Worm (Caenorhabditis elegans) whole organism, L3 larva: ENCODE results near the gene arc-1.

Source experiments
- R02D3.7 ChIP-seq: fragments of 150-350 bp; optimal IDR thresholded peaks from 2 replicates; lab custom pipeline; 2014; ENCODE audit warnings: missing biosample characterization, missing genetic modification characterization
- ZK546.5 ChIP-seq: sonication (generic microtip); optimal IDR thresholded peaks from 2 replicates; lab custom pipeline; 2017; ENCODE audit warnings: missing biosample characterization, missing genetic modification characterization
- aly-2 ChIP-seq: fragments of 150-350 bp; optimal IDR thresholded peaks from 2 replicates; lab custom pipeline; 2014; ENCODE audit warnings: missing biosample characterization, missing genetic modification characterization
- ceh-28 ChIP-seq: fragments of 150-350 bp; optimal IDR thresholded peaks from 2 replicates; lab custom pipeline; 2014; ENCODE audit warnings: missing biosample characterization, missing genetic modification reagents, missing genetic modification characterization
- ceh-9 ChIP-seq: sonication (generic microtip); optimal IDR thresholded peaks from 2 replicates; lab custom pipeline; 2018; ENCODE audit warnings: missing biosample characterization, missing genetic modification characterization
- egl-27 ChIP-seq: sonication (generic microtip); optimal IDR thresholded peaks from 4 replicates; lab custom pipeline; 2017; ENCODE audit warnings: missing biosample characterization, missing genetic modification reagents, missing genetic modification characterization
- elt-1 ChIP-seq: fragments of 150-350 bp; optimal IDR thresholded peaks from 2 replicates; lab custom pipeline; 2014; ENCODE audit warnings: missing biosample characterization, missing genetic modification characterization
- elt-2 ChIP-seq: sonication (generic microtip); optimal IDR thresholded peaks from 2 replicates; lab custom pipeline; 2016; ENCODE audit warnings: missing genetic modification reagents, mild to moderate bottlenecking, missing genetic modification characterization, missing compliant biosample characterization
- elt-3 ChIP-seq, 3 experiments: fragments of 150-350 bp in 1 of 3; sonication (generic microtip) in 2 of 3; optimal IDR thresholded peaks; 2 replicates in 2 of 3; 4 replicates in 1 of 3; lab custom pipeline; 2014 to 2017; ENCODE audit warnings: missing biosample characterization in 3 of 3, missing genetic modification characterization in 3 of 3
- eor-1 ChIP-seq, 2 experiments: fragments of 150-350 bp; optimal IDR thresholded peaks; 2 replicates each; lab custom pipeline; 2014 to 2018; ENCODE audit warnings: missing biosample characterization in 2 of 2, missing genetic modification characterization in 2 of 2
- fkh-10 ChIP-seq: sonication (generic microtip); optimal IDR thresholded peaks from 2 replicates; lab custom pipeline; 2017; ENCODE audit warnings: missing biosample characterization, missing genetic modification reagents, missing genetic modification characterization
- fkh-2 ChIP-seq: fragments of 150-350 bp; optimal IDR thresholded peaks from 2 replicates; lab custom pipeline; 2014; ENCODE audit warnings: missing biosample characterization, missing genetic modification reagents, missing genetic modification characterization
- hmg-11 ChIP-seq: sonication (generic microtip); optimal IDR thresholded peaks from 2 replicates; lab custom pipeline; 2016; ENCODE audit warnings: missing genetic modification characterization, missing compliant biosample characterization
- jun-1 ChIP-seq: fragments of 150-350 bp; optimal IDR thresholded peaks from 2 replicates; lab custom pipeline; 2014; ENCODE audit warnings: missing biosample characterization, missing genetic modification reagents, missing genetic modification characterization
- lin-15B ChIP-seq: fragments of 150-350 bp; optimal IDR thresholded peaks from 2 replicates; lab custom pipeline; 2014; ENCODE audit warnings: missing biosample characterization, missing genetic modification characterization
- lin-39 ChIP-seq: fragments of 150-350 bp; optimal IDR thresholded peaks from 2 replicates; lab custom pipeline; 2018; ENCODE audit warnings: missing biosample characterization, missing genetic modification reagents, missing genetic modification characterization
- mml-1 ChIP-seq: fragments of 150-350 bp; sonication (generic microtip); optimal IDR thresholded peaks from 3 replicates; lab custom pipeline; 2014; ENCODE audit warnings: missing biosample characterization, missing genetic modification characterization
- nfya-1 ChIP-seq: sonication (generic microtip); optimal IDR thresholded peaks from 2 replicates; lab custom pipeline; 2017; ENCODE audit warnings: missing genetic modification characterization, mild to moderate bottlenecking, missing compliant biosample characterization, antibody characterized with exemption, moderate library complexity; ENCODE audit not compliant: insufficient read depth
- nhr-11 ChIP-seq: fragments of 150-350 bp; optimal IDR thresholded peaks from 2 replicates; lab custom pipeline; 2014; ENCODE audit warnings: missing biosample characterization, missing genetic modification characterization
- nhr-12 ChIP-seq: fragments of 150-350 bp; optimal IDR thresholded peaks from 2 replicates; lab custom pipeline; 2014; ENCODE audit warnings: missing biosample characterization, missing genetic modification characterization
- nhr-237 ChIP-seq: fragments of 150-350 bp; optimal IDR thresholded peaks from 2 replicates; lab custom pipeline; 2014; ENCODE audit warnings: missing biosample characterization, missing genetic modification characterization
- nhr-25 ChIP-seq: sonication (generic microtip); optimal IDR thresholded peaks from 2 replicates; lab custom pipeline; 2017; ENCODE audit warnings: missing biosample characterization, missing genetic modification characterization
- nhr-28 ChIP-seq: fragments of 150-350 bp; optimal IDR thresholded peaks from 2 replicates; lab custom pipeline; 2014; ENCODE audit warnings: missing biosample characterization, missing genetic modification characterization
- nhr-76 ChIP-seq: fragments of 150-350 bp; sonication (generic microtip); optimal IDR thresholded peaks from 5 replicates; lab custom pipeline; 2014; ENCODE audit warnings: missing biosample characterization, missing genetic modification characterization
- nhr-77 ChIP-seq: fragments of 150-350 bp; optimal IDR thresholded peaks from 2 replicates; lab custom pipeline; 2014; ENCODE audit warnings: missing biosample characterization, missing genetic modification characterization
- pha-4 ChIP-seq: fragments of 150-350 bp; optimal IDR thresholded peaks from 2 replicates; lab custom pipeline; 2014; ENCODE audit warnings: missing biosample characterization, missing genetic modification reagents, missing genetic modification characterization
- skn-1 ChIP-seq: fragments of 150-350 bp; optimal IDR thresholded peaks from 2 replicates; lab custom pipeline; 2014; ENCODE audit warnings: missing biosample characterization, missing genetic modification characterization
- snpc-4 ChIP-seq: fragments of 150-350 bp; optimal IDR thresholded peaks from 2 replicates; lab custom pipeline; 2014; ENCODE audit warnings: missing biosample characterization, missing genetic modification characterization
- tbx-2 ChIP-seq: sonication (generic microtip); optimal IDR thresholded peaks from 2 replicates; lab custom pipeline; 2016; ENCODE audit warnings: mild to moderate bottlenecking, missing genetic modification characterization, missing compliant biosample characterization
- unc-62 ChIP-seq: fragments of 150-350 bp; sonication (generic microtip); optimal IDR thresholded peaks from 4 replicates; lab custom pipeline; 2014; ENCODE audit warnings: missing biosample characterization, missing genetic modification reagents, missing genetic modification characterization
- zag-1 ChIP-seq: fragments of 150-350 bp; optimal IDR thresholded peaks from 2 replicates; lab custom pipeline; 2014; ENCODE audit warnings: missing biosample characterization, missing genetic modification characterization
- ztf-11 ChIP-seq: fragments of 150-350 bp; optimal IDR thresholded peaks from 2 replicates; lab custom pipeline; 2014; ENCODE audit warnings: missing biosample characterization, missing genetic modification characterization
- ztf-4 ChIP-seq: fragments of 150-350 bp; optimal IDR thresholded peaks from 2 replicates; lab custom pipeline; 2014; ENCODE audit warnings: missing biosample characterization, missing genetic modification characterization

arc-1 gene

DNA sequence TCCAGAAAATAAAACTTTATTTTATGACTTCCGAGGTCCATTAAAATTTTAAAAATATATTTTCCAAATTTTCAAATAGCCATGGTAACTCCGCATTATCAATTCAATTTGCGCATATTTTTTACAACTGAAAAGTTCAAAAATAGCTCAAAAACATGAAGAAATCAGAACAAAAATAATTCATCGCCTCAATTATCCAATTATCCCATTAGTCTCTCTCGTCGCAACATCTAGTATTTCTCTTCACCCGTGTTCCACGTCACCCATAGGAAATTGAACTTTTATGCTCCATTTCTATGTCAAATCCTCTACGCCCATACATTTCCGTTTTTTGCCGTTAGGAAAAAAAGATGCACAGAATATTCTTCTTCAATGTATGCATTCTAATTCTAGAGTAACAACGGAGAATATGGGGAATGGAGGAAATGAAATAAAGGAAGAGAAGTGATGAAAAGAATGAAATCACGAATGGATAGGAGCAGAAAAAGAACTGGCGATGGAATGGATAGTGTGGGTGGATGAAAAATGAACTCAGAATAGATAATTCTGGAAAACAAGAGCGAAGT lies 15.4 kb downstream of the arc-1 start:
- TF ChIP-seq fkh-10 (GFP tag; lab: Kevin White, UChicago) (peak; percentile 96), fkh-2 (tag; lab: Kevin White, UChicago) (no peak)

DNA sequence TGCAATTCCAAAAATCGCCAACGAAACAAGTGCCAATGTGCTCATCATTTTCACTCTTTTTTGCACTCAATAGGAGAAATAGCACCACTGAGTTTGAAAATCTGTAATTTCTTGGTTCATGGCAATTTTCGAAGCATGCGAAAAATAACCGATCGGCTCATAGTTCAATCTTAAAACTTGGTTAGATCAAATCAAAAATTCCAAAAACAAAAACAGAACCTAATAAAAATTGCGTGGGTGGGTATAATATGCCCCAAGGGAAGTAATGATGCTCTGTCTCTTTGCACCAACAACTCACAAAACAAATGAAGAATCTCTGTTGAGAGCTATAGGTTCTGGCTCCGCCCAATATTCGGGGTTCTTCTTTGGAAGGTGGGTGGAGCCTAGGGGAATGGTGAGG lies 17.1 kb downstream of the arc-1 start, which contains the start of gene nlp-11:
TSS of gene nlp-11 (minus strand) at position 101 of the 400 bp plus-strand sequence.
- TF ChIP-seq lin-15B (no peak), ztf-4 (tag; lab: Kevin White, UChicago) (no peak), snpc-4 (tag; lab: Kevin White, UChicago) (no peak)

DNA sequence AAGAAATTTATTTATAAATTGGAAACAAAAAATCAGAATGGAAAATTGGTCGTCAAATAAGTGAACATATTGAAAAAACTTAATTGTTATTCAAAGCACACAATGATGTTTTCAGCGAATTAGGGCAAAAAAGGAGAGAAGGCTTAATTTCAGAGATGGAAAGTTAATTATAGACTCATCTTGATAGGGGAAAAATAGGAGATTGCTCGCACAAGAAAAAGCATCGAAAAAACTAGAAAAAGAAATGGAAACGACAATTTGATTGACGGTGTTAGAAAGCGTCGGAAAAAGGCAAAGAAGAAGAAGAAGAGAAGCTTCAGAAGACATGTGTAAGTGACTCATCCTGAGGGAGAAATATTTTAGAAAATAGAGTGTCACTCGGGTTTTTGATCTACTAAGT lies 21.2 kb downstream of the arc-1 start:
- no peak for TF ChIP-seq nfya-1 (tag; lab: Kevin White, UChicago)
- TF ChIP-seq hmg-11 = no peak
- TF ChIP-seq fkh-2 (tag; lab: Kevin White, UChicago) = no peak
- TF ChIP-seq ceh-28 = no peak
- no peak for TF ChIP-seq unc-62 (GFP tag; lab: Kevin White, UChicago)
- peak; percentile 27 for TF ChIP-seq fkh-10 (GFP tag; lab: Kevin White, UChicago)
- TF ChIP-seq elt-1 (tag; lab: Kevin White, UChicago) = peak; percentile 86
- no peak for TF ChIP-seq nhr-77

DNA sequence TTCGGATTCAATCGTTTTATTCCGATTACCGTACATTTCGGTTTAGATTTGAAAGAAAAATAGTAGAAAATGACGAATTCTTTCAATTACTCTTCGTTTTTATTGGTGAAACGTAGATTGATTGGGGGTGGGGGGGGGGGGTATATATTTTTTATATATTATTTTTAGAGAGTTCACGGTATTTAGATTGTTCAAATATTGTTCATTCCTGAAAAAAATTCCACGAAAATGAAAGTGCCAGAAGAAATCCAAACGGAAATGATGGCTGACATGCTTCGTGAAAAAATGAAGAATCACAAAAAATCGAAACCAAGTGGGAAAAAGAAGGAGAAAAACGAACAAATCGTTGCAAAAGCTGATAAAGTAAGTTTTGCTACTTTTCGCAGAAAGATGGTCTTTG lies 25.6 kb downstream of the arc-1 start, which contains the start of the genes Y53C12A.8 and Y53C12A.7:
TSS of gene Y53C12A.8 (minus strand) at position 101 of the 400 bp plus-strand sequence.
TSS of gene Y53C12A.7 (plus strand) at position 181 of the 400 bp plus-strand sequence.
- TF ChIP-seq hmg-11 (no peak), skn-1 (no peak), unc-62 (GFP tag; lab: Kevin White, UChicago) (no peak), elt-3 (tag; optimal IDR thresholded peaks at IDR 0.05; lab: Kevin White, UChicago) (no peak), zag-1 (tag; lab: Kevin White, UChicago) (no peak), egl-27 (tag; lab: Kevin White, UChicago) (no peak), ztf-11 (tag; lab: Kevin White, UChicago) (no peak), ceh-9 (tag; lab: Kevin White, UChicago) (no peak), fkh-2 (tag; lab: Kevin White, UChicago) (no peak), aly-2 (no peak), ZK546.5 (no peak), mml-1 (no peak), pha-4 (tag; lab: Kevin White, UChicago) (no peak), nhr-28 (tag; lab: Kevin White, UChicago) (no peak), nhr-25 (no peak), elt-2 (no peak), nhr-76 (tag; lab: Kevin White, UChicago) (no peak), tbx-2 (no peak)

DNA sequence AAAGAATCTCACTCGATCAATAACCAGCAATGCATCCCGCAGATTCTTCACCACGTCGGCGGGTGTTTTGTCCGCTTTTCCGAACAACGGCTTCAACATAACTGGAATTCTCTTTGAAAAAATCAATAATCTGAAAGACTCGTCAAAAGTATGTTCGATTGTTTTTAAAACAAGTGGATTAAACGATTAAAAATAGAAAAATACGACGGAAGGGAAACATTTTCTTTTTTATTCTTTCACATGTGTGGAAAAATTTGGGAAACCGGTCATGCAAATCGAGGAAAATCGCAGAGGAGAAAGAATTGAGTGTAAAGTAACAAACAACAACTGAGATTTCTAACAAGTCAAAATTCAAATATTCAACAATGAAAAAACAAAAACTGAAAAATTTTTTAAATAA lies 28.8 kb downstream of the arc-1 start, which contains the start of gene mop-25.2:
TSS of gene mop-25.2 (minus strand) at position 101 of the 400 bp plus-strand sequence.
- TF ChIP-seq ceh-28 (peak; percentile 17), lin-39 (tag; lab: Kevin White, UChicago) (no peak)

DNA sequence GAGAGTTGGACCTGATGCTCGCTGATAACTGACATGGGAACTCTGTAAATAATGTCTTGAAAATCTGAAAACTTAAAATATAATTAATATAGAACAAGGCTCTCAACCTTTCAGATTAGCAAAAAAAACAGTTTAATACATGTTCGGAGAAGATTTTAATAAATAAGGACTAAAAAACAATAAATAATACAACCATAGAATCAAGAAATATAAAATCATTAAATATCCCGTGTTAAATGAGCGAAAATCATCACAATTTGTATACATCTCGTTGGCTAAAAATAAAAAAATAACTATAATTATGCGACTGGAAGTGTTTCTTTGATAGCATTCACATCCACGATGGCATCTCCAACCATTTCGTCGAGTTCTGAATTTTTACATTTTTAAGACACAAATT lies 30.0 kb downstream of the arc-1 start, which contains the start of gene Y53C12A.10:
TSS of gene Y53C12A.10 (minus strand) at position 101 of the 400 bp plus-strand sequence.
- TF ChIP-seq nhr-237 (tag; lab: Kevin White, UChicago) (no peak), nhr-11 (no peak), eor-1 (tag; optimal IDR thresholded peaks at IDR 0.05; lab: Kevin White, UChicago) (no peak), skn-1 (no peak), jun-1 (no peak), ztf-4 (tag; lab: Kevin White, UChicago) (no peak), aly-2 (no peak), nhr-12 (tag; lab: Kevin White, UChicago) (no peak), R02D3.7 (tag; lab: Kevin White, UChicago) (no peak), fkh-10 (GFP tag; lab: Kevin White, UChicago) (no peak), lin-39 (tag; lab: Kevin White, UChicago) (no peak)
- TF ChIP-seq, all 47 proteins: peak for 0
